Worm (Caenorhabditis elegans): ENCODE measurements around the gene ZC449.4.

DNA sequence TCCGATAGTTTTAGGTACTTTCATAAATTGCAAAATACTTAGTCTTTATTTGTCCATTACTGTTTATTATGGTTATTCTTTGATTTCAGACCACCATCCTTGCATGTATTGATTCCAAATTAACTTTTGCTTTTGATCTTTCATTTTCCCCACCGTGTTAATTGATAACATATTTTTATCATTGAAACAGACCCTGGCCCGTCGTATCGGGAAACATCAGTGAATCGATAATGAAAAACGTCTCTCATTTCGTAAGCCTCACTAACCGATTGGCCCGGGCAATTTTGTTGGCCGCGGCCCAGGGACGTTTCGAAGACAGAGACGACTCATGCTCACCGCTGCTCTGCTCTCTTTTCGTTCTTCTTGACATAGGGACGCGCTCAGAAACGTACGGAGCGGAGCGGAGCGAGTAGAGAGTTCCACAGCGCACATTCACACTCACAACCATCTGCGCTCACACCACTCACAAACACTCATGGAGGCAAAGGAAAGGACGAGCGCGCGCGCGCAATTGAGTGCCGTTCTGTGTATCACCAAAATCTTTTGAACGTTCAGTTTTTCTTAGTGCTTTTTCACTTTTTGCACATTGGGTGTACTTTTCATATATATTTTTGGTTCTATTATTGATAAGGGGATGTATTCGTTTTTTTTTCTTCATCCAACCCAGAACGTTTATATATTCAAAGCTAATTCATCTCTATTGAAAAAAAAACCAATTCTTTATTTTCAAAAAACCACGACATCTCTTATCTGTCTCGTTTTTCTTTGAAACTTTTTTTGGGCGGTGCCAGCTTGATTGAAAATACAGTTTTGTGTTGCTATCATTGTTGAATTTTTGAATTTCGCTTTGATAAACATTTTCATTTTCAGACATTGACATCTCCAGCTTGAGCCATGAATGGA lies 30.2 kb upstream of the ZC449.4 start, which contains the start of gene C24H10.2:
- TF ChIP-seq nhr-237 (tag; optimal IDR thresholded peaks at IDR 0.05) (no peak), lin-13 (tag; optimal IDR thresholded peaks at IDR 0.05) (peak; percentile 3), blmp-1 (tag; optimal IDR thresholded peaks at IDR 0.05) (no peak)

Data from whole organism, mixed stage, embryonic.